Worm (Caenorhabditis elegans): ENCODE measurements around the gene T20F7.1.

ce11 chrX:16865016-16865415 is 7.7 kb upstream of the T20F7.1 start:
- TF ChIP-seq zag-1 (tag; optimal IDR thresholded peaks at IDR 0.05) (no peak), mdl-1 (tag; optimal IDR thresholded peaks at IDR 0.05) (no peak), ceh-88 (GFP tag; IDR thresholded peaks at IDR 0.05) (no peak), fos-1 (tag; optimal IDR thresholded peaks at IDR 0.05) (no peak), nhr-76 (tag; optimal IDR thresholded peaks at IDR 0.05) (no peak)
